Worm (Caenorhabditis elegans) whole organism, L4/young adult: ENCODE data around the gene F09F7.5.

Experiments used
- dao-5 ChIP-seq: sonication (generic microtip); optimal IDR thresholded peaks from 2 replicates; lab custom pipeline; 2016; ENCODE audit warnings: missing genotype, missing genetic modification characterization, moderate library complexity, missing compliant biosample characterization
- him-1 ChIP-seq: sonication (generic microtip); optimal IDR thresholded peaks from 2 replicates; lab custom pipeline; 2016; ENCODE audit warnings: missing genotype, missing genetic modification reagents, missing genetic modification characterization, missing compliant biosample characterization

- TF ChIP-seq him-1 (tag; lab: Kevin White, UChicago) (no peak), dao-5 (no peak)
These were observed 41.9 kb upstream of the F09F7.5 start for ce11 chrIII:5504725-5505473.
